Fruit fly (Drosophila melanogaster): ENCODE data around the gene CG14830.

The CG14830 gene

dm6 chr3L:7250469-7250868, 13.3 kb downstream of the CG14830 start, which contains the start of gene MED4:
TSS of gene MED4 (minus strand) at chr3L:7250527.
- peak; percentile 21 for TF ChIP-seq dmrt93B (GFP tag; optimal IDR thresholded peaks at IDR 0.05)
- TF ChIP-seq CG9705 (GFP tag; optimal IDR thresholded peaks at IDR 0.05): peak; percentile 41
- TF ChIP-seq tai (GFP tag; optimal IDR thresholded peaks at IDR 0.05): no peak
- TF ChIP-seq rgr (GFP tag; optimal IDR thresholded peaks at IDR 0.05): peak; percentile 78
- peak; percentile 82 for TF ChIP-seq sv (GFP tag; optimal IDR thresholded peaks at IDR 0.05)
- TF ChIP-seq Jra (GFP tag; optimal IDR thresholded peaks at IDR 0.05): peak; percentile 43
- TF ChIP-seq Vsx2 (GFP tag; optimal IDR thresholded peaks at IDR 0.05; ENCODE audit: partially characterized antibody): no peak
- peak; percentile 20 for TF ChIP-seq CG32264 (GFP tag; optimal IDR thresholded peaks at IDR 0.05)
- peak; percentile 81 for TF ChIP-seq Hr83 (GFP tag; optimal IDR thresholded peaks at IDR 0.05; ENCODE audit: poor library complexity, severe bottlenecking)
- TF ChIP-seq Myc (optimal IDR thresholded peaks at IDR 0.05): no peak
- TF ChIP-seq psq (GFP tag; optimal IDR thresholded peaks at IDR 0.05): peak; percentile 55
- peak; percentile 76 for TF ChIP-seq ey (GFP tag; optimal IDR thresholded peaks at IDR 0.05)
- TF ChIP-seq Rel (GFP tag; optimal IDR thresholded peaks at IDR 0.05): no peak
- peak; percentile 15 for TF ChIP-seq Rel (tag; optimal IDR thresholded peaks at IDR 0.05)
- TF ChIP-seq Hnf4 (GFP tag; optimal IDR thresholded peaks at IDR 0.05): no peak
- no peak for TF ChIP-seq CrebA (GFP tag; optimal IDR thresholded peaks at IDR 0.05; ENCODE audit: borderline replicate concordance)
- no peak for TF ChIP-seq brk (GFP tag; optimal IDR thresholded peaks at IDR 0.05)
- peak; percentile 55 for TF ChIP-seq Sp1 (GFP tag; optimal IDR thresholded peaks at IDR 0.05)
- TF ChIP-seq fru (GFP tag; optimal IDR thresholded peaks at IDR 0.05): peak; percentile 67
- TF ChIP-seq h (GFP tag; optimal IDR thresholded peaks at IDR 0.05): peak; percentile 68
- peak; percentile 38 for TF ChIP-seq woc (GFP tag; optimal IDR thresholded peaks at IDR 0.05)
- no peak for TF ChIP-seq usp (GFP tag; optimal IDR thresholded peaks at IDR 0.05)
- no peak for TF ChIP-seq GATAd (GFP tag; optimal IDR thresholded peaks at IDR 0.05)
- TF ChIP-seq lola (GFP tag; optimal IDR thresholded peaks at IDR 0.05): no peak
- TF ChIP-seq foxo (GFP tag; optimal IDR thresholded peaks at IDR 0.05): peak in 1 of 2 experiments; percentile 81
- TF ChIP-seq dsf (GFP tag; optimal IDR thresholded peaks at IDR 0.05; ENCODE audit: borderline replicate concordance): no peak
- TF ChIP-seq jim (GFP tag; optimal IDR thresholded peaks at IDR 0.05): peak; percentile 45
- TF ChIP-seq OdsH (GFP tag; optimal IDR thresholded peaks at IDR 0.05): peak; percentile 69
- TF ChIP-seq HLH106 (tag; optimal IDR thresholded peaks at IDR 0.05): peak; percentile 56
- TF ChIP-seq br (GFP tag; optimal IDR thresholded peaks at IDR 0.05): peak; percentile 59
- no peak for TF ChIP-seq Mio (GFP tag; optimal IDR thresholded peaks at IDR 0.05)
- TF ChIP-seq Dif (GFP tag; optimal IDR thresholded peaks at IDR 0.05; ENCODE audit: partially characterized antibody): no peak
- no peak for TF ChIP-seq Dfd (GFP tag; optimal IDR thresholded peaks at IDR 0.05)
- TF ChIP-seq dl (GFP tag; optimal IDR thresholded peaks at IDR 0.05; ENCODE audit: insufficient read depth in 1 of 2, partially characterized antibody in 2 of 2): no peak
- no peak for TF ChIP-seq N (GFP tag; optimal IDR thresholded peaks at IDR 0.05)
- no peak for TF ChIP-seq sage (GFP tag; optimal IDR thresholded peaks at IDR 0.05)
- TF ChIP-seq Abd-B (GFP tag; optimal IDR thresholded peaks at IDR 0.05): no peak

DNA sequence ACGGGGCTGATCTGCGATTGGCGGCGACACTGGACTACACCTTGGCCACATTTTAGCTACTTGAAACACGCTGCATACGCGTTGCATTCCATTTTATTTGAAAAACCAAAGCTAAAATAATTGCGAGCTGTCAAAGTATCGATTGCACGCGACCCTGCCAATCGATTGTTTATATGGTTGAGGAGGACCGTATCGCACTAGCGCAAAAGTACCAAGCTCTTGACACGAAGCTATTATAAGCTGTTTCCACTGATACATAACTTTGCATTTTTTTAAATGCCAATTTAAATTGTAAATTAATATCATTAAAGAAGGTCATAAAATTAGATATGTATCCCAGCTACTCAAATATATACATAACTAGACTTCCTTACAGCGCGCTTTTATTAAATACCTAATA, 14.6 kb downstream of the CG14830 start, which contains the start of gene Cdc27:
TSS of gene Cdc27 (minus strand) at position 174 of the 400 bp plus-strand sequence.
- peak; percentile 97 for TF ChIP-seq N (GFP tag; optimal IDR thresholded peaks at IDR 0.05)
- TF ChIP-seq h (GFP tag; optimal IDR thresholded peaks at IDR 0.05): peak; percentile 17
- peak in 1 of 2 experiments; percentile 47 for TF ChIP-seq foxo (GFP tag; optimal IDR thresholded peaks at IDR 0.05)
- no peak for TF ChIP-seq OdsH (GFP tag; optimal IDR thresholded peaks at IDR 0.05)
- peak; percentile 9 for TF ChIP-seq ey (GFP tag; optimal IDR thresholded peaks at IDR 0.05)
- peak; percentile 6 for TF ChIP-seq rgr (GFP tag; optimal IDR thresholded peaks at IDR 0.05)
- no peak for TF ChIP-seq usp (GFP tag; optimal IDR thresholded peaks at IDR 0.05)
- no peak for TF ChIP-seq Rel (GFP tag; optimal IDR thresholded peaks at IDR 0.05)
- peak; percentile 15 for TF ChIP-seq Rel (tag; optimal IDR thresholded peaks at IDR 0.05)
- TF ChIP-seq CG9705 (GFP tag; optimal IDR thresholded peaks at IDR 0.05): peak; percentile 25
- TF ChIP-seq Dfd (GFP tag; optimal IDR thresholded peaks at IDR 0.05): no peak
- TF ChIP-seq woc (GFP tag; optimal IDR thresholded peaks at IDR 0.05): peak; percentile 49
- no peak for TF ChIP-seq Abd-B (GFP tag; optimal IDR thresholded peaks at IDR 0.05)
- no peak for TF ChIP-seq Vsx2 (GFP tag; optimal IDR thresholded peaks at IDR 0.05; ENCODE audit: partially characterized antibody)
- peak; percentile 53 for TF ChIP-seq Hr78 (GFP tag; optimal IDR thresholded peaks at IDR 0.05)
- no peak for TF ChIP-seq sv (GFP tag; optimal IDR thresholded peaks at IDR 0.05)
- TF ChIP-seq HLH106 (tag; optimal IDR thresholded peaks at IDR 0.05): peak; percentile 44
- TF ChIP-seq Jra (GFP tag; optimal IDR thresholded peaks at IDR 0.05): peak; percentile 8
- peak; percentile 5 for TF ChIP-seq psq (GFP tag; optimal IDR thresholded peaks at IDR 0.05)
- TF ChIP-seq Sp1 (GFP tag; optimal IDR thresholded peaks at IDR 0.05): peak; percentile 16
- no peak for TF ChIP-seq GATAd (GFP tag; optimal IDR thresholded peaks at IDR 0.05)
